Worm (Caenorhabditis elegans) whole organism, L2 larva: ENCODE data around the gene otpl-1.

ENCODE experiments used
- ama-1 ChIP-seq: fragments of 150-350 bp; optimal IDR thresholded peaks from 2 replicates; lab custom pipeline; 2018; ENCODE audit warnings: inconsistent platforms
- blmp-1 ChIP-seq: sonication (generic microtip); optimal IDR thresholded peaks from 2 replicates; lab custom pipeline; 2017; ENCODE audit warnings: missing genetic modification characterization, mild to moderate bottlenecking, missing compliant biosample characterization, antibody characterized with exemption, moderate library complexity; ENCODE audit not compliant: insufficient read depth
- fos-1 ChIP-seq: fragments of 150-350 bp; optimal IDR thresholded peaks from 2 replicates; lab custom pipeline; 2014; ENCODE audit warnings: missing biosample characterization, missing genetic modification characterization
- mdl-1 ChIP-seq, 2 experiments: fragments of 150-350 bp in 1 of 2; sonication (generic microtip) in 1 of 2; optimal IDR thresholded peaks; 2 replicates each; lab custom pipeline; 2017; ENCODE audit warnings: missing biosample characterization in 2 of 2, missing genetic modification characterization in 2 of 2
- nhr-10 ChIP-seq: sonication (generic microtip); optimal IDR thresholded peaks from 2 replicates; lab custom pipeline; 2017; ENCODE audit warnings: missing biosample characterization, missing genetic modification characterization
- nhr-11 ChIP-seq: fragments of 150-350 bp; optimal IDR thresholded peaks from 2 replicates; lab custom pipeline; 2014; ENCODE audit warnings: missing biosample characterization, missing genetic modification characterization
- nhr-23 ChIP-seq: fragments of 150-350 bp; optimal IDR thresholded peaks from 2 replicates; lab custom pipeline; 2014; ENCODE audit warnings: missing biosample characterization, missing genetic modification reagents, missing genetic modification characterization
- nhr-237 ChIP-seq: fragments of 150-350 bp; optimal IDR thresholded peaks from 2 replicates; lab custom pipeline; 2014; ENCODE audit warnings: missing biosample characterization, missing genetic modification characterization
- nhr-6 ChIP-seq: fragments of 150-350 bp; optimal IDR thresholded peaks from 2 replicates; lab custom pipeline; 2014; ENCODE audit warnings: missing biosample characterization, missing genetic modification characterization
- peb-1 ChIP-seq: fragments of 150-350 bp; optimal IDR thresholded peaks from 2 replicates; lab custom pipeline; 2014; ENCODE audit warnings: missing biosample characterization, missing genetic modification characterization
- sem-4 ChIP-seq: fragments of 150-350 bp; optimal IDR thresholded peaks from 2 replicates; lab custom pipeline; 2014; ENCODE audit warnings: missing biosample characterization, missing genetic modification reagents, missing genetic modification characterization
- snpc-4 ChIP-seq: fragments of 150-350 bp; optimal IDR thresholded peaks from 2 replicates; lab custom pipeline; 2014; ENCODE audit warnings: missing biosample characterization, missing genetic modification characterization
- unc-39 ChIP-seq: fragments of 150-350 bp; optimal IDR thresholded peaks from 2 replicates; lab custom pipeline; 2014; ENCODE audit warnings: missing biosample characterization, missing genetic modification characterization

- TF ChIP-seq nhr-11 (tag; lab: Kevin White, UChicago) (no peak), nhr-10 (tag; lab: Kevin White, UChicago) (no peak), snpc-4 (tag; lab: Kevin White, UChicago) (no peak), blmp-1 (tag; lab: Kevin White, UChicago) (no peak), sem-4 (tag; lab: Kevin White, UChicago) (no peak), nhr-6 (no peak), ama-1 (no peak), nhr-237 (no peak), fos-1 (tag; lab: Kevin White, UChicago) (no peak), peb-1 (tag; lab: Kevin White, UChicago) (no peak), mdl-1 (tag; optimal IDR thresholded peaks at IDR 0.05; lab: Kevin White, UChicago) (no peak), unc-39 (tag; lab: Kevin White, UChicago) (no peak), nhr-23 (tag; lab: Kevin White, UChicago) (no peak)
These were observed 42.5 kb upstream of the otpl-1 start for ce11 chrIV:3526144-3526797.
